Worm (Caenorhabditis elegans) whole organism, L3 larva: ENCODE measurements around the gene srw-23.

Source experiments
- aly-2 ChIP-seq: fragments of 150-350 bp; optimal IDR thresholded peaks from 2 replicates; lab custom pipeline; 2014; ENCODE audit warnings: missing biosample characterization, missing genetic modification characterization
- ama-1 ChIP-seq: fragments of 150-350 bp; optimal IDR thresholded peaks from 2 replicates; lab custom pipeline; 2018
- elt-1 ChIP-seq: fragments of 150-350 bp; optimal IDR thresholded peaks from 2 replicates; lab custom pipeline; 2014; ENCODE audit warnings: missing biosample characterization, missing genetic modification characterization
- fkh-10 ChIP-seq: sonication (generic microtip); optimal IDR thresholded peaks from 2 replicates; lab custom pipeline; 2017; ENCODE audit warnings: missing biosample characterization, missing genetic modification reagents, missing genetic modification characterization
- lin-39 ChIP-seq: fragments of 150-350 bp; optimal IDR thresholded peaks from 2 replicates; lab custom pipeline; 2018; ENCODE audit warnings: missing biosample characterization, missing genetic modification reagents, missing genetic modification characterization
- nhr-11 ChIP-seq: fragments of 150-350 bp; optimal IDR thresholded peaks from 2 replicates; lab custom pipeline; 2014; ENCODE audit warnings: missing biosample characterization, missing genetic modification characterization
- unc-39 ChIP-seq: sonication (generic microtip); optimal IDR thresholded peaks from 4 replicates; lab custom pipeline; 2017; ENCODE audit warnings: missing biosample characterization, missing genetic modification characterization
- unc-62 ChIP-seq: fragments of 150-350 bp; sonication (generic microtip); optimal IDR thresholded peaks from 4 replicates; lab custom pipeline; 2014; ENCODE audit warnings: missing biosample characterization, missing genetic modification reagents, missing genetic modification characterization
- zag-1 ChIP-seq: fragments of 150-350 bp; optimal IDR thresholded peaks from 2 replicates; lab custom pipeline; 2014; ENCODE audit warnings: missing biosample characterization, missing genetic modification characterization
- ztf-11 ChIP-seq: fragments of 150-350 bp; optimal IDR thresholded peaks from 2 replicates; lab custom pipeline; 2014; ENCODE audit warnings: missing biosample characterization, missing genetic modification characterization

DNA sequence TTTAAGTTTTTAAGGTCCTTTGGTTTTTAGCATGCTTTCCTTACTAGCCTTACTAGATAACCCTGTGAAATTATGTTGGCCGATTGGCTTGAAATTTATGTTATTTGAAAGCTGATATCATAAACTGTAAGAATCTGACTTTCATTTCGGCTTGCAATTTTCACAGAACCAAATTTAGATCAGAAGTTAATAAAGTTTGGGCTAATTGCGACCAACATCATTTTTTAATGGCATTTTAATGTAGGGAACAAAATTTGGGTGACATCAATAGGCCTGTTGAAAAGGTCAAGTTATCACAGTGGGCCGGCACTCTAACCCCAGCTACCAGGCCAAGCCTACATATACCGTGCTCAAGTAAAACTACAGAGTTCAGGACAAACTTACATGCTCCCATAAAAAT is 42.4 kb upstream of the srw-23 start:
- TF ChIP-seq nhr-11, result no peak
- no peak for TF ChIP-seq unc-62 (GFP tag; lab: Kevin White, UChicago)
- no peak for TF ChIP-seq fkh-10 (GFP tag; lab: Kevin White, UChicago)
- no peak for TF ChIP-seq ama-1 (lab: Kevin White, UChicago)
- TF ChIP-seq ztf-11, result no peak
- no peak for TF ChIP-seq elt-1 (tag; lab: Kevin White, UChicago)
- no peak for TF ChIP-seq zag-1 (tag; lab: Kevin White, UChicago)
- no peak for TF ChIP-seq unc-39 (tag; lab: Kevin White, UChicago)
- TF ChIP-seq aly-2 (tag; lab: Kevin White, UChicago), result no peak
- TF ChIP-seq lin-39 (tag; lab: Kevin White, UChicago), result no peak
